Worm (Caenorhabditis elegans) whole organism, L4 larva: ENCODE measurements around the gene rpl-21.

Source experiments
- F49E8.2 ChIP-seq: sonication (generic microtip); optimal IDR thresholded peaks from 2 replicates; lab custom pipeline; 2016; ENCODE audit warnings: missing compliant biosample characterization, mild to moderate bottlenecking, missing genetic modification characterization, borderline replicate concordance
- Y5F2A.4 ChIP-seq: fragments of 200-800 bp; sonication (Bioruptor generic); optimal IDR thresholded peaks from 2 replicates; lab custom pipeline; 2018; ENCODE audit warnings: mild to moderate bottlenecking, missing genetic modification characterization, missing compliant biosample characterization
- Y75B8A.6 ChIP-seq: fragments of 200-800 bp; sonication (Bioruptor generic); IDR thresholded peaks from 2 replicates; pipeline ENCODE4 v1.3.6; 2022; ENCODE audit warnings: missing genetic modification reagents, missing genetic modification characterization, missing compliant biosample characterization
- ZK546.5 ChIP-seq, 2 experiments: sonication (generic microtip); optimal IDR thresholded peaks; 2 replicates each; lab custom pipeline; 2017; ENCODE audit warnings: missing biosample characterization in 2 of 2, missing genetic modification characterization in 2 of 2
- aha-1 ChIP-seq: fragments of 150-350 bp; peaks from one replicate; lab custom pipeline; 2014; ENCODE audit warnings: missing biosample characterization, missing genetic modification characterization
- ama-1 ChIP-seq: fragments of 150-350 bp; optimal IDR thresholded peaks from 2 replicates; lab custom pipeline; 2014; ENCODE audit warnings: inconsistent platforms, mixed read lengths
- attf-4 ChIP-seq: sonication (generic microtip); optimal IDR thresholded peaks from 3 replicates; lab custom pipeline; 2017; ENCODE audit warnings: missing biosample characterization, missing genetic modification characterization
- ceh-28 ChIP-seq: fragments of 150-350 bp; optimal IDR thresholded peaks from 2 replicates; lab custom pipeline; 2014; ENCODE audit warnings: missing biosample characterization, missing genetic modification reagents, missing genetic modification characterization
- ceh-32 ChIP-seq: sonication (generic microtip); optimal IDR thresholded peaks from 2 replicates; lab custom pipeline; 2016; ENCODE audit warnings: mild to moderate bottlenecking, missing genetic modification characterization, missing compliant biosample characterization; ENCODE audit not compliant: poor library complexity
- ceh-44 ChIP-seq: fragments of 200-800 bp; sonication (Bioruptor generic); IDR thresholded peaks from 2 replicates; pipeline ENCODE4 v1.3.6; 2022; ENCODE audit warnings: missing genetic modification reagents, missing genetic modification characterization, missing compliant biosample characterization
- cey-2 ChIP-seq: sonication (generic microtip); optimal IDR thresholded peaks from 3 replicates; lab custom pipeline; 2017; ENCODE audit warnings: missing genetic modification characterization, mild to moderate bottlenecking, missing compliant biosample characterization, antibody characterized with exemption, borderline replicate concordance; ENCODE audit not compliant: insufficient read depth
- ctbp-1 ChIP-seq: fragments of 200-800 bp; sonication (Bioruptor generic); IDR thresholded peaks from 2 replicates; pipeline ENCODE4 v1.3.6; 2022; ENCODE audit warnings: missing genetic modification reagents, missing genetic modification characterization, missing compliant biosample characterization
- daf-16 ChIP-seq, 3 experiments: sonication (generic microtip); optimal IDR thresholded peaks; 2 replicates each; lab custom pipeline; 2016 to 2017; ENCODE audit warnings: missing genetic modification characterization in 3 of 3, missing genetic modification reagents in 3 of 3, mild to moderate bottlenecking in 2 of 3, missing compliant biosample characterization in 2 of 3, missing biosample characterization in 1 of 3, moderate library complexity in 1 of 3
- daf-19 ChIP-seq: fragments of 200-800 bp; sonication (Bioruptor generic); conservative IDR thresholded peaks from 2 replicates; pipeline ENCODE4 v1.3.6; 2022; ENCODE audit warnings: missing genetic modification characterization, missing compliant biosample characterization
- dmd-6 ChIP-seq: fragments of 200-800 bp; sonication (Bioruptor generic); IDR thresholded peaks from 2 replicates; pipeline ENCODE4 v1.3.6; 2022; ENCODE audit warnings: missing genetic modification reagents, missing genetic modification characterization, missing compliant biosample characterization
- dmd-8 ChIP-seq: fragments of 200-800 bp; sonication (Bioruptor generic); IDR thresholded peaks from 2 replicates; pipeline ENCODE4 v1.3.6; 2022; ENCODE audit warnings: missing genetic modification characterization, missing compliant biosample characterization
- dpl-1 ChIP-seq: fragments of 150-350 bp; optimal IDR thresholded peaks from 2 replicates; lab custom pipeline; 2014; ENCODE audit warnings: missing biosample characterization, missing genetic modification reagents, missing genetic modification characterization
- duxl-1 ChIP-seq: sonication (generic microtip); optimal IDR thresholded peaks from 2 replicates; lab custom pipeline; 2016; ENCODE audit warnings: mild to moderate bottlenecking, missing genetic modification characterization, moderate library complexity, missing compliant biosample characterization; ENCODE audit not compliant: poor library complexity
- dve-1 ChIP-seq: sonication (generic microtip); optimal IDR thresholded peaks from 2 replicates; lab custom pipeline; 2017; ENCODE audit warnings: antibody characterized with exemption, mild to moderate bottlenecking, missing genetic modification characterization, missing compliant biosample characterization; ENCODE audit not compliant: insufficient read depth
- egl-27 ChIP-seq: sonication (generic microtip); optimal IDR thresholded peaks from 3 replicates; lab custom pipeline; 2017; ENCODE audit warnings: missing biosample characterization, missing genetic modification reagents, missing genetic modification characterization
- egl-43 ChIP-seq: fragments of 200-800 bp; sonication (Bioruptor generic); IDR thresholded peaks from 2 replicates; pipeline ENCODE4 v1.3.6; 2022; ENCODE audit warnings: missing genetic modification reagents, missing genetic modification characterization, missing compliant biosample characterization
- fos-1 ChIP-seq: fragments of 150-350 bp; optimal IDR thresholded peaks from 2 replicates; lab custom pipeline; 2014; ENCODE audit warnings: missing biosample characterization, missing genetic modification characterization
- hlh-11 ChIP-seq: fragments of 200-800 bp; sonication (Bioruptor generic); optimal IDR thresholded peaks from 2 replicates; lab custom pipeline; 2018; ENCODE audit warnings: mild to moderate bottlenecking, missing genetic modification characterization, missing compliant biosample characterization
- hlh-30 ChIP-seq: sonication (generic microtip); optimal IDR thresholded peaks from 2 replicates; lab custom pipeline; 2017; ENCODE audit warnings: antibody characterized with exemption, mild to moderate bottlenecking, missing genetic modification characterization, missing compliant biosample characterization; ENCODE audit not compliant: insufficient read depth
- hmg-1.1 ChIP-seq: fragments of 200-800 bp; sonication (Bioruptor generic); IDR thresholded peaks from 2 replicates; pipeline ENCODE4 v1.3.6; 2022; ENCODE audit warnings: missing genetic modification reagents, missing genetic modification characterization, missing compliant biosample characterization
- jun-1 ChIP-seq: fragments of 150-350 bp; optimal IDR thresholded peaks from 2 replicates; lab custom pipeline; 2014; ENCODE audit warnings: missing biosample characterization, missing genetic modification reagents, missing genetic modification characterization
- lin-15B ChIP-seq: fragments of 150-350 bp; sonication (generic microtip); optimal IDR thresholded peaks from 3 replicates; lab custom pipeline; 2014; ENCODE audit warnings: missing biosample characterization, missing genetic modification characterization
- lin-38 ChIP-seq: fragments of 200-800 bp; sonication (Bioruptor generic); IDR thresholded peaks from 2 replicates; pipeline ENCODE4 v1.3.6; 2022; ENCODE audit warnings: missing genetic modification reagents, missing genetic modification characterization, missing compliant biosample characterization
- lsy-2 ChIP-seq, 2 experiments: fragments of 150-350 bp in 1 of 2; sonication (generic microtip) in 1 of 2; optimal IDR thresholded peaks; 2 replicates each; lab custom pipeline; 2014 to 2017; ENCODE audit warnings: missing biosample characterization in 2 of 2, missing genetic modification characterization in 2 of 2
- madf-9 ChIP-seq: fragments of 200-800 bp; sonication (Bioruptor generic); conservative IDR thresholded peaks from 2 replicates; pipeline ENCODE4 v1.3.6; 2022; ENCODE audit warnings: missing genetic modification reagents, missing genetic modification characterization, missing compliant biosample characterization
- mep-1 ChIP-seq: fragments of 150-350 bp; sonication (generic microtip); optimal IDR thresholded peaks from 3 replicates; lab custom pipeline; 2014; ENCODE audit warnings: missing biosample characterization, missing genetic modification characterization
- mxl-3 ChIP-seq: fragments of 200-800 bp; sonication (Bioruptor generic); optimal IDR thresholded peaks from 2 replicates; lab custom pipeline; 2018; ENCODE audit warnings: mild to moderate bottlenecking, missing genetic modification characterization, missing compliant biosample characterization
- nhr-10 ChIP-seq: fragments of 150-350 bp; optimal IDR thresholded peaks from 2 replicates; lab custom pipeline; 2014; ENCODE audit warnings: missing biosample characterization, missing genetic modification characterization
- nhr-102 ChIP-seq: sonication (generic microtip); optimal IDR thresholded peaks from 2 replicates; lab custom pipeline; 2016; ENCODE audit warnings: mild to moderate bottlenecking, missing genetic modification characterization, moderate library complexity, missing compliant biosample characterization
- nhr-237 ChIP-seq: sonication (generic microtip); optimal IDR thresholded peaks from 2 replicates; lab custom pipeline; 2017; ENCODE audit warnings: missing biosample characterization, missing genetic modification characterization
- nhr-25 ChIP-seq: sonication (generic microtip); optimal IDR thresholded peaks from 2 replicates; lab custom pipeline; 2017; ENCODE audit warnings: missing genetic modification characterization, mild to moderate bottlenecking, missing compliant biosample characterization, antibody characterized with exemption, moderate library complexity, borderline replicate concordance; ENCODE audit not compliant: insufficient read depth
- nhr-28 ChIP-seq: fragments of 150-350 bp; optimal IDR thresholded peaks from 2 replicates; lab custom pipeline; 2014; ENCODE audit warnings: missing biosample characterization, missing genetic modification characterization
- nhr-48 ChIP-seq: sonication (generic microtip); optimal IDR thresholded peaks from 2 replicates; lab custom pipeline; 2016; ENCODE audit warnings: mild to moderate bottlenecking, missing genetic modification characterization, missing compliant biosample characterization
- nhr-77 ChIP-seq: fragments of 150-350 bp; optimal IDR thresholded peaks from 2 replicates; lab custom pipeline; 2014; ENCODE audit warnings: missing biosample characterization, missing genetic modification characterization
- pqm-1 ChIP-seq: sonication (generic microtip); optimal IDR thresholded peaks from 2 replicates; lab custom pipeline; 2017; ENCODE audit warnings: missing biosample characterization, missing genetic modification characterization
- saeg-2 ChIP-seq: fragments of 200-800 bp; sonication (Bioruptor generic); IDR thresholded peaks from 2 replicates; pipeline ENCODE4 v1.3.6; 2022; ENCODE audit warnings: missing genetic modification reagents, missing genetic modification characterization, missing compliant biosample characterization
- skn-1 ChIP-seq: fragments of 150-350 bp; optimal IDR thresholded peaks from 2 replicates; lab custom pipeline; 2014; ENCODE audit warnings: missing biosample characterization, missing genetic modification characterization
- snpc-1.2 ChIP-seq: fragments of 200-800 bp; sonication (Bioruptor generic); IDR thresholded peaks from 2 replicates; pipeline ENCODE4 v1.3.6; 2022; ENCODE audit warnings: missing genetic modification reagents, missing genetic modification characterization, missing compliant biosample characterization
- unc-39 ChIP-seq: sonication (generic microtip); optimal IDR thresholded peaks from 2 replicates; lab custom pipeline; 2017; ENCODE audit warnings: missing biosample characterization, missing genetic modification characterization
- unc-62 ChIP-seq, 3 experiments: fragments of 150-350 bp in 1 of 3; sonication (generic microtip); optimal IDR thresholded peaks in 2 of 3; peaks in 1 of 3; 1 replicate in 1 of 3; 2 replicates in 2 of 3; lab custom pipeline; 2014 to 2017; ENCODE audit warnings: missing biosample characterization in 3 of 3, missing genetic modification characterization in 3 of 3, missing genetic modification reagents in 3 of 3, missing genotype in 1 of 3
- zip-11 ChIP-seq: fragments of 200-800 bp; sonication (Bioruptor generic); IDR thresholded peaks from 2 replicates; pipeline ENCODE4 v1.3.6; 2022; ENCODE audit warnings: missing genetic modification characterization, missing compliant biosample characterization
- ztf-11 ChIP-seq: fragments of 150-350 bp; optimal IDR thresholded peaks from 2 replicates; lab custom pipeline; 2014; ENCODE audit warnings: missing biosample characterization, missing genetic modification characterization
- ztf-7 ChIP-seq: fragments of 150-350 bp; optimal IDR thresholded peaks from 2 replicates; lab custom pipeline; 2014; ENCODE audit warnings: missing biosample characterization, missing genetic modification characterization

Gene rpl-21

ce11 chrIII:8158140-8158786 lies 28.2 kb upstream of the rpl-21 start, which contains the start of gene atg-13 (continued):
- no peak for TF ChIP-seq ceh-32 (tag; lab: Kevin White, UChicago)
- TF ChIP-seq daf-19 (GFP tag; lab: Robert Waterston, UW): no peak
- no peak for TF ChIP-seq cey-2
- peak; percentile 9 for TF ChIP-seq dpl-1
- TF ChIP-seq ZK546.5 (tag; optimal IDR thresholded peaks at IDR 0.05; lab: Kevin White, UChicago): no peak
- no peak for TF ChIP-seq nhr-10 (tag; lab: Kevin White, UChicago)
- no peak for TF ChIP-seq Y5F2A.4 (GFP tag; lab: Kevin White, UChicago)
- TF ChIP-seq nhr-102 (tag; lab: Kevin White, UChicago): no peak
- no peak for TF ChIP-seq attf-4 (tag; lab: Kevin White, UChicago)
- no peak for TF ChIP-seq nhr-48
- no peak for TF ChIP-seq ctbp-1 (GFP tag; lab: Robert Waterston, UW)
- no peak for TF ChIP-seq ztf-7 (tag; lab: Kevin White, UChicago)
- TF ChIP-seq lsy-2 (tag; optimal IDR thresholded peaks at IDR 0.05; lab: Kevin White, UChicago): peak in 1 of 2 experiments; percentile 38
- TF ChIP-seq egl-43: no peak
- TF ChIP-seq egl-27 (tag; lab: Kevin White, UChicago): no peak
- TF ChIP-seq snpc-1.2: no peak
- 0 out of 2 replicates have a peak, but pooled peaks have one; percentile 28 for TF ChIP-seq hmg-1.1 (GFP tag; lab: Robert Waterston, UW)
- no peak for TF ChIP-seq dmd-8 (GFP tag; lab: Robert Waterston, UW)
- peak; percentile 39 for TF ChIP-seq hlh-11
- no peak for TF ChIP-seq F49E8.2 (tag; lab: Kevin White, UChicago)
- no peak for TF ChIP-seq lin-38 (GFP tag; lab: Robert Waterston, UW)
- peak; percentile 35 for TF ChIP-seq mxl-3 (GFP tag; lab: Kevin White, UChicago)
- TF ChIP-seq ceh-28 (tag; lab: Kevin White, UChicago): no peak
- peak; percentile 18 for TF ChIP-seq aha-1

- TF ChIP-seq mxl-3 (GFP tag; lab: Kevin White, UChicago) (no peak), lin-15B (tag; lab: Kevin White, UChicago) (no peak), daf-16 (GFP tag; optimal IDR thresholded peaks at IDR 0.05; lab: Kevin White, UChicago) (no peak), daf-16 (tag; optimal IDR thresholded peaks at IDR 0.05; lab: Kevin White, UChicago) (no peak), zip-11 (no peak), unc-62 (GFP tag; optimal IDR thresholded peaks at IDR 0.05 in 1 of 2; lab: Kevin White, UChicago) (peak in 1 of 2 experiments; percentile 42), unc-62 (tag; optimal IDR thresholded peaks at IDR 0.05; lab: Kevin White, UChicago) (no peak), nhr-77 (no peak), hlh-30 (tag; lab: Kevin White, UChicago) (peak; percentile 35), ztf-11 (tag; lab: Kevin White, UChicago) (no peak), mep-1 (tag; lab: Kevin White, UChicago) (peak; percentile 8), duxl-1 (tag; lab: Kevin White, UChicago) (no peak), lsy-2 (tag; optimal IDR thresholded peaks at IDR 0.05; lab: Kevin White, UChicago) (peak in 1 of 2 experiments; percentile 20)
Observed at ce11 chrIII:8155166-8155565, 25.1 kb upstream of the rpl-21 start, which contains the start of gene D2007.1. TSS of gene D2007.1 (plus strand) at chrIII:8155466.

ce11 chrIII:8154423-8154822 lies 24.4 kb upstream of the rpl-21 start:
- TF ChIP-seq Y75B8A.6 (GFP tag; lab: Robert Waterston, UW): no peak
- no peak for TF ChIP-seq nhr-77
- peak; percentile 37 for TF ChIP-seq dve-1
- TF ChIP-seq skn-1 (tag; lab: Kevin White, UChicago): no peak
- TF ChIP-seq ama-1: no peak
- no peak for TF ChIP-seq unc-39 (tag; lab: Kevin White, UChicago)
- no peak for TF ChIP-seq madf-9 (GFP tag; lab: Robert Waterston, UW)
- no peak for TF ChIP-seq nhr-237
- TF ChIP-seq aha-1: no peak
- no peak for TF ChIP-seq nhr-28 (tag; lab: Kevin White, UChicago)
- no peak for TF ChIP-seq saeg-2 (GFP tag; lab: Robert Waterston, UW)
- TF ChIP-seq fos-1 (tag; lab: Kevin White, UChicago): no peak
- peak; percentile 11; the same call in 1 of the 2 replicates for TF ChIP-seq dmd-6 (GFP tag; lab: Robert Waterston, UW)
- TF ChIP-seq pqm-1 (tag; lab: Kevin White, UChicago): peak; percentile 55
- no peak for TF ChIP-seq nhr-25 (tag; lab: Kevin White, UChicago)
- TF ChIP-seq ceh-44: no peak
- no peak for TF ChIP-seq jun-1 (tag; lab: Kevin White, UChicago)
